Worm (Caenorhabditis elegans): ENCODE measurements around the gene F39H12.1.
A peak's percentile ranks its signal among the peaks of the same experiment; 100 is the strongest.

Gene F39H12.1

ce11 chrX:806515-806914, 28.1 kb upstream of the F39H12.1 start (continued):
- TF ChIP-seq hrde-1 (tag; optimal IDR thresholded peaks at IDR 0.05; ENCODE audit: borderline replicate concordance) (peak; percentile 22), mcd-1 (GFP tag; IDR thresholded peaks at IDR 0.05) (peak; percentile 92), die-1 (tag; optimal IDR thresholded peaks at IDR 0.05) (peak; percentile 59), ekl-4 (GFP tag; IDR thresholded peaks at IDR 0.05) (peak; percentile 90), dpff-1 (tag; optimal IDR thresholded peaks at IDR 0.05) (peak; percentile 38), ztf-26 (tag; optimal IDR thresholded peaks at IDR 0.05) (peak; percentile 99), F52B5.7 (tag; optimal IDR thresholded peaks at IDR 0.05) (peak; percentile 80), dox-1 (GFP tag; IDR thresholded peaks at IDR 0.05) (peak; percentile 99), snpc-3.4 (tag; optimal IDR thresholded peaks at IDR 0.05) (peak; percentile 40), D2030.7 (GFP tag; IDR thresholded peaks at IDR 0.05) (no peak; the same call in 1 of the 2 replicates), Y56A3A.18 (GFP tag; IDR thresholded peaks at IDR 0.05) (peak; percentile 96), efl-1 (GFP tag; optimal IDR thresholded peaks at IDR 0.05) (no peak), repo-1 (tag; optimal IDR thresholded peaks at IDR 0.05) (peak; percentile 98), sea-2 (GFP tag; IDR thresholded peaks at IDR 0.05) (no peak), madf-8 (GFP tag; conservative IDR thresholded peaks at IDR 0.05) (no peak), hmg-1.2 (GFP tag; IDR thresholded peaks at IDR 0.05) (peak; percentile 91), F39B2.1 (GFP tag; IDR thresholded peaks at IDR 0.05) (no peak), ceh-91 (GFP tag; IDR thresholded peaks at IDR 0.05) (no peak), ceh-100 (GFP tag; IDR thresholded peaks at IDR 0.05) (peak; percentile 80), ceh-27 (GFP tag; optimal IDR thresholded peaks at IDR 0.05) (peak; percentile 98), bed-1 (GFP tag; IDR thresholded peaks at IDR 0.05) (0 out of 2 replicates have a peak, but pooled peaks have one; percentile 82), lag-1 (GFP tag; IDR thresholded peaks at IDR 0.05) (peak; percentile 92), hsf-1 (GFP tag; IDR thresholded peaks at IDR 0.05) (peak; percentile 51; the same call in 1 of the 2 replicates), tlf-1 (GFP tag; optimal IDR thresholded peaks at IDR 0.05) (peak; percentile 98), hlh-26 (GFP tag; conservative IDR thresholded peaks at IDR 0.05) (no peak), lin-35 (GFP tag; optimal IDR thresholded peaks at IDR 0.05) (peak in 2 of 3 experiments; percentile 68 to 97), ceh-79 (tag; optimal IDR thresholded peaks at IDR 0.05) (peak; percentile 51), fkh-3 (tag; optimal IDR thresholded peaks at IDR 0.05) (no peak), F57A8.1 (GFP tag; optimal IDR thresholded peaks at IDR 0.05) (peak; percentile 94), mxl-1 (tag; optimal IDR thresholded peaks at IDR 0.05) (no peak), ztf-25 (GFP tag; IDR thresholded peaks at IDR 0.05) (no peak), nhr-179 (tag; optimal IDR thresholded peaks at IDR 0.05) (peak; percentile 84), aptf-3 (GFP tag; IDR thresholded peaks at IDR 0.05) (no peak), F49E8.2 (tag; optimal IDR thresholded peaks at IDR 0.05; ENCODE audit: insufficient read depth) (no peak), rec-8 (tag; optimal IDR thresholded peaks at IDR 0.05) (peak in 1 of 2 experiments; percentile 67), nhr-80 (tag; optimal IDR thresholded peaks at IDR 0.05) (peak; percentile 97), mel-28 (tag; optimal IDR thresholded peaks at IDR 0.05; ENCODE audit: borderline replicate concordance) (peak; percentile 70), B0019.2 (GFP tag; conservative IDR thresholded peaks at IDR 0.05) (no peak), C17E4.6 (GFP tag; IDR thresholded peaks at IDR 0.05) (peak; percentile 74; the same call in 1 of the 2 replicates), Y53F4B.3 (GFP tag; IDR thresholded peaks at IDR 0.05) (no peak), T07F8.4 (tag; optimal IDR thresholded peaks at IDR 0.05) (peak; percentile 90)

Measured in whole organism, young adult.